ENCODE assay signal across 4 worm cellular contexts in the genomic region with DNA sequence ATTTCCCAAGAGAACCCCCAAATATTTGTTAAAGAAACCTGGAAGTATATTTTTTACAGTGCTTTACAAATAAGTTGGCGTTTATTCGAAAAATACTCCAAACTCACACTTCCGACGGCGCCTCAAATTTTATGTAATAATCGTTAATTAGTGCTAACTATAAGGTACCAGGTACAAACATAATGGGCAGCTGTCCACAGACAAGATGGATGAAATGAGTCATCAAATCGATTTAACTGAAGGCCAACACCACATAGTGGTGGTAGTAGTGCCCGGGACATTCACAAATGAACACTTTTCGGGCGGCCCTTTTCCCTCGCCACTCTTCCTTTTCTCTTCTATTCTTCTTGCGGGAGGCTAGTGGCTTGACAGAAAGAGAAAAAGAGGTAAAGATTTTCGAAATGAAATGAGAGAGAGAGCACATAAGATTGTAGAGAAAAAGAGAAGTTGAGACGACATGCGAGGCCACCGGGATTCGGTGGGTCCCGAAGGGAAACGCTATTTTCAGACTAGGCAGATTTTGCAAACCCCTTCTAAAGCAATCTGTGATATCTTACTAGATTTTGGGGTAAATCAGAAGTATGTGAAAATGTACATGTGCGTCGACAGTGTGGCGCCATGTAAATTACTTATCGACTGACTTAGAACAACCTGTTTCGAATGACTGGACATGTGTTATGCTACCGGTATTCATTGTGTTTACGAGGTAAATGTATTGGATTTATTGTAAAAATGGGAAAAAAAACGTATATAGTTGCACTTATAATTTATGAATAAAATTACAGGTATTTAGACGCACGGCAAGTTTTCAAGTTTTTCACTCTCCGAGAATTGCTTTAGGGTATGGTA.
TF ChIP-seq lines count a peak whose summit lies in the region.

No protein-coding gene starts in this region.

TF ChIP-seq in whole organism, L1 larva, 84 proteins besides CTCF, POLR2A, EP300 and RAD21 (continued from another document):
- no peak for TF ChIP-seq dpl-1 (GFP tag; optimal IDR thresholded peaks at IDR 0.05; lab: Kevin White, UChicago)
- TF ChIP-seq egl-27 (tag; optimal IDR thresholded peaks at IDR 0.05; lab: Kevin White, UChicago): no peak
- TF ChIP-seq nhr-90 (tag; optimal IDR thresholded peaks at IDR 0.05; lab: Kevin White, UChicago; ENCODE audit: poor library complexity): no peak
- TF ChIP-seq efl-1 (optimal IDR thresholded peaks at IDR 0.05; lab: Kevin White, UChicago): no peak
- peak in 1 of 2 experiments; percentile 74 for TF ChIP-seq efl-1 (GFP tag; optimal IDR thresholded peaks at IDR 0.05 in 1 of 2; lab: Kevin White, UChicago)
- peak; percentile 83 for TF ChIP-seq lin-14 (GFP tag; optimal IDR thresholded peaks at IDR 0.05; lab: Kevin White, UChicago)
- peak; percentile 28 for TF ChIP-seq unc-130 (tag; optimal IDR thresholded peaks at IDR 0.05; lab: Kevin White, UChicago)
- TF ChIP-seq grh-1 (GFP tag; IDR thresholded peaks at IDR 0.05; lab: Robert Waterston, UW): peak; percentile 49; the same call in 1 of the 2 replicates
- peak in 1 of 2 experiments; percentile 10 for TF ChIP-seq lin-35 (GFP tag; optimal IDR thresholded peaks at IDR 0.05; lab: Kevin White, UChicago)
- TF ChIP-seq nhr-85 (tag; lab: Kevin White, UChicago): peak; percentile 62
TF ChIP-seq in whole organism, L1 larva: peak in this region for 13.

TF ChIP-seq in whole organism, L2 larva, 48 proteins besides CTCF, POLR2A, EP300 and RAD21 (continued from another document):
- no peak for TF ChIP-seq mbf-1 (tag; optimal IDR thresholded peaks at IDR 0.05; lab: Kevin White, UChicago)
- TF ChIP-seq nhr-23 (tag; optimal IDR thresholded peaks at IDR 0.05; lab: Kevin White, UChicago): no peak
- no peak for TF ChIP-seq egl-27 (tag; optimal IDR thresholded peaks at IDR 0.05; lab: Kevin White, UChicago)
- no peak for TF ChIP-seq nhr-12 (tag; optimal IDR thresholded peaks at IDR 0.05; lab: Kevin White, UChicago)
- TF ChIP-seq sem-4 (tag; optimal IDR thresholded peaks at IDR 0.05; lab: Kevin White, UChicago): no peak
- TF ChIP-seq elt-3 (tag; optimal IDR thresholded peaks at IDR 0.05; lab: Kevin White, UChicago): no peak
- TF ChIP-seq sma-3 (GFP tag; optimal IDR thresholded peaks at IDR 0.05; lab: Kevin White, UChicago): peak; percentile 34
- TF ChIP-seq lsy-2 (tag; optimal IDR thresholded peaks at IDR 0.05; lab: Kevin White, UChicago): peak in 1 of 2 experiments; percentile 16
- no peak for TF ChIP-seq ceh-16 (tag; optimal IDR thresholded peaks at IDR 0.05; lab: Kevin White, UChicago)
- no peak for TF ChIP-seq snpc-4 (tag; optimal IDR thresholded peaks at IDR 0.05; lab: Kevin White, UChicago)
- TF ChIP-seq crh-2 (tag; optimal IDR thresholded peaks at IDR 0.05; lab: Kevin White, UChicago): no peak
- TF ChIP-seq lin-13 (GFP tag; optimal IDR thresholded peaks at IDR 0.05; lab: Kevin White, UChicago): no peak
- no peak for TF ChIP-seq ZK546.5 (tag; optimal IDR thresholded peaks at IDR 0.05; lab: Kevin White, UChicago)
- no peak for TF ChIP-seq nhr-237 (tag; optimal IDR thresholded peaks at IDR 0.05; lab: Kevin White, UChicago)
- no peak for TF ChIP-seq lin-39 (tag; optimal IDR thresholded peaks at IDR 0.05; lab: Kevin White, UChicago)
- peak; percentile 53 for TF ChIP-seq nhr-129 (tag; optimal IDR thresholded peaks at IDR 0.05; lab: Kevin White, UChicago)
- TF ChIP-seq skn-1 (tag; optimal IDR thresholded peaks at IDR 0.05; lab: Kevin White, UChicago): no peak
- no peak for TF ChIP-seq R02D3.7 (tag; optimal IDR thresholded peaks at IDR 0.05; lab: Kevin White, UChicago)
- no peak for TF ChIP-seq unc-39 (tag; optimal IDR thresholded peaks at IDR 0.05; lab: Kevin White, UChicago)
- peak; percentile 36 for TF ChIP-seq fos-1 (tag; optimal IDR thresholded peaks at IDR 0.05; lab: Kevin White, UChicago)
- no peak for TF ChIP-seq nhr-21 (tag; optimal IDR thresholded peaks at IDR 0.05; lab: Kevin White, UChicago)
- no peak for TF ChIP-seq ztf-1 (GFP tag; conservative IDR thresholded peaks at IDR 0.05; lab: Robert Waterston, UW)
- TF ChIP-seq F13H6.1 (tag; optimal IDR thresholded peaks at IDR 0.05; lab: Kevin White, UChicago): no peak
- no peak for TF ChIP-seq dmd-4 (tag; optimal IDR thresholded peaks at IDR 0.05; lab: Kevin White, UChicago)
- no peak for TF ChIP-seq ztf-11 (tag; optimal IDR thresholded peaks at IDR 0.05; lab: Kevin White, UChicago)
- TF ChIP-seq ztf-4 (tag; optimal IDR thresholded peaks at IDR 0.05; lab: Kevin White, UChicago): no peak
- TF ChIP-seq lin-11 (tag; optimal IDR thresholded peaks at IDR 0.05; lab: Kevin White, UChicago): no peak
- peak; percentile 46 for TF ChIP-seq C34F6.9 (tag; optimal IDR thresholded peaks at IDR 0.05; lab: Kevin White, UChicago)
- no peak for TF ChIP-seq nhr-6 (tag; optimal IDR thresholded peaks at IDR 0.05; lab: Kevin White, UChicago)
- no peak for TF ChIP-seq alr-1 (tag; optimal IDR thresholded peaks at IDR 0.05; lab: Kevin White, UChicago)

TF ChIP-seq in whole organism, L4 larva, 104 proteins besides CTCF, POLR2A, EP300 and RAD21 (continued from another document):
- peak; percentile 10 for TF ChIP-seq nhr-25 (tag; optimal IDR thresholded peaks at IDR 0.05; lab: Kevin White, UChicago; ENCODE audit: borderline replicate concordance, insufficient read depth)
- TF ChIP-seq nhr-6 (tag; optimal IDR thresholded peaks at IDR 0.05; lab: Kevin White, UChicago): peak; percentile 61
- TF ChIP-seq dve-1 (tag; optimal IDR thresholded peaks at IDR 0.05; lab: Kevin White, UChicago; ENCODE audit: insufficient read depth): no peak
- no peak for TF ChIP-seq vab-7 (GFP tag; IDR thresholded peaks at IDR 0.05; lab: Robert Waterston, UW)
- peak; percentile 24 for TF ChIP-seq mep-1 (tag; optimal IDR thresholded peaks at IDR 0.05; lab: Kevin White, UChicago)
TF ChIP-seq in whole organism, L4 larva: peak in this region for 5.

TF ChIP-seq in whole organism, late embryonic, 69 proteins besides CTCF, POLR2A, EP300 and RAD21 (continued from another document):
- TF ChIP-seq lim-6 (tag; optimal IDR thresholded peaks at IDR 0.05; lab: Kevin White, UChicago) (no peak), ceh-22 (tag; optimal IDR thresholded peaks at IDR 0.05; lab: Kevin White, UChicago) (no peak), dve-1 (tag; optimal IDR thresholded peaks at IDR 0.05; lab: Kevin White, UChicago) (no peak), ceh-34 (tag; optimal IDR thresholded peaks at IDR 0.05; lab: Kevin White, UChicago) (no peak), K02D7.2 (tag; optimal IDR thresholded peaks at IDR 0.05; lab: Kevin White, UChicago) (no peak), rnt-1 (tag; optimal IDR thresholded peaks at IDR 0.05; lab: Kevin White, UChicago) (peak; percentile 29), hlh-15 (tag; optimal IDR thresholded peaks at IDR 0.05; lab: Kevin White, UChicago) (no peak), ceh-2 (tag; optimal IDR thresholded peaks at IDR 0.05; lab: Kevin White, UChicago) (no peak), fkh-6 (tag; optimal IDR thresholded peaks at IDR 0.05; lab: Kevin White, UChicago) (no peak), ceh-31 (tag; optimal IDR thresholded peaks at IDR 0.05; lab: Kevin White, UChicago) (peak; percentile 35), pag-3 (tag; optimal IDR thresholded peaks at IDR 0.05; lab: Kevin White, UChicago; ENCODE audit: borderline replicate concordance) (no peak), C08G9.2 (tag; optimal IDR thresholded peaks at IDR 0.05; lab: Kevin White, UChicago) (no peak), fax-1 (tag; optimal IDR thresholded peaks at IDR 0.05; lab: Kevin White, UChicago) (no peak), hlh-8 (tag; optimal IDR thresholded peaks at IDR 0.05; lab: Kevin White, UChicago) (no peak), nhr-232 (tag; optimal IDR thresholded peaks at IDR 0.05; lab: Kevin White, UChicago) (no peak), ceh-48 (tag; optimal IDR thresholded peaks at IDR 0.05; lab: Kevin White, UChicago) (peak; percentile 25), ceh-9 (tag; optimal IDR thresholded peaks at IDR 0.05; lab: Kevin White, UChicago) (no peak), ceh-24 (tag; optimal IDR thresholded peaks at IDR 0.05; lab: Kevin White, UChicago) (no peak), sox-2 (GFP tag; IDR thresholded peaks at IDR 0.05; lab: Robert Waterston, UW) (no peak), sox-4 (tag; optimal IDR thresholded peaks at IDR 0.05; lab: Kevin White, UChicago) (no peak), unc-42 (tag; optimal IDR thresholded peaks at IDR 0.05; lab: Kevin White, UChicago) (peak; percentile 23), mec-3 (tag; optimal IDR thresholded peaks at IDR 0.05; lab: Kevin White, UChicago; ENCODE audit: borderline replicate concordance) (no peak)
TF ChIP-seq in whole organism, late embryonic: peak in this region for 6.
